Fruit fly (Drosophila melanogaster) Kc167 (cell line): ENCODE measurements around the gene Sec71.

ENCODE experiments used
- Myc ChIP-seq: fragments of >200 bp; optimal IDR thresholded peaks from 2 replicates; lab custom pipeline; 2017; ENCODE audit warnings: missing external identifiers
- Sin3A ChIP-seq: fragments of >200 bp; optimal IDR thresholded peaks from 2 replicates; lab custom pipeline; 2018; ENCODE audit warnings: missing external identifiers
- h ChIP-seq: fragments of >200 bp; optimal IDR thresholded peaks from 3 replicates; lab custom pipeline; 2018; ENCODE audit warnings: missing external identifiers
- psq ChIP-seq: fragments of >200 bp; optimal IDR thresholded peaks from 2 replicates; lab custom pipeline; 2017; ENCODE audit warnings: missing external identifiers
- ttk ChIP-seq: sonication (Bioruptor generic); optimal IDR thresholded peaks from 2 replicates; lab custom pipeline; 2017; ENCODE audit warnings: missing external identifiers

- TF ChIP-seq h (lab: Kevin White, UChicago) (no peak), Myc (no peak), psq (lab: Kevin White, UChicago) (no peak), Sin3A (lab: Kevin White, UChicago) (no peak), ttk (lab: Kevin White, UChicago) (no peak)
These were observed 13.6 kb upstream of the Sec71 start for dm6 chr2L:13779795-13780108.
